In the genomic region with DNA sequence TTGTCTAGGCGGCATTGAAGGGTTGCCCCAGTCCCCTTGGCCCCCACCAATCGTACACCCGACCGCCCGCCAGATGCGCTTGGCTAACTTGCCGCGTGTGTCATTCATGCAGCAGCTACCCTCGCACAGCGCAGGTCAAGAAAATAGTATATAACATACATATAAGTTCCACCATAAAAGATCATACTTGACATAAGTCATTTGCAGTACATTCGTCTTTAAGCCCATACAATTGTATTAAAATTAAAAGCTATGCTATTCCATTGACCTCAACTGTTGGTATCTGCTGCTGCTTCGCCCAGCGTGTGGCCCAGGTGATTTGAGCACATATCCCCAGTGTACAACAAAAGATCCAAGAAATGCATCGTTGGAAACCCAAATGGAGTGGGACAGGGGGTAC, we compare ENCODE assay signal across 1 fruit fly cellular context.
TF ChIP-seq lines count a peak whose summit lies in the region.

No protein-coding gene starts in this region.

TF ChIP-seq in whole organism, embryonic, 481 proteins besides CTCF, POLR2A, EP300 and RAD21 (continued from another document and continues in another):
- TF ChIP-seq HLH54F (GFP tag; optimal IDR thresholded peaks at IDR 0.05; lab: Kevin White, UChicago) (no peak), pb (GFP tag; optimal IDR thresholded peaks at IDR 0.05; lab: Kevin White, UChicago) (peak; percentile 26), MTF-1 (GFP tag; optimal IDR thresholded peaks at IDR 0.05; lab: Kevin White, UChicago; ENCODE audit: borderline replicate concordance) (peak; percentile 60), lbe (GFP tag; optimal IDR thresholded peaks at IDR 0.05; lab: Kevin White, UChicago) (no peak), ara (GFP tag; IDR thresholded peaks at IDR 0.05; lab: Robert Waterston, UW) (peak; percentile 94), Atf6 (GFP tag; IDR thresholded peaks at IDR 0.05; lab: Robert Waterston, UW) (peak; percentile 49; the same call in 1 of the 2 replicates), CG18599 (GFP tag; optimal IDR thresholded peaks at IDR 0.05; lab: Kevin White, UChicago) (peak; percentile 47), CG12769 (tag; optimal IDR thresholded peaks at IDR 0.05; lab: Kevin White, UChicago) (peak; percentile 61), Sry-β (GFP tag; optimal IDR thresholded peaks at IDR 0.05; lab: Kevin White, UChicago) (peak; percentile 32), CG7745 (tag; optimal IDR thresholded peaks at IDR 0.05; lab: Kevin White, UChicago) (peak; percentile 34), prd (optimal IDR thresholded peaks at IDR 0.05; lab: Kevin White, UChicago) (no peak), prd (GFP tag; IDR thresholded peaks at IDR 0.05; lab: Robert Waterston, UW) (peak; percentile 89), CG2199 (GFP tag; IDR thresholded peaks at IDR 0.05; lab: Robert Waterston, UW) (peak; percentile 92), esg (GFP tag; conservative IDR thresholded peaks at IDR 0.05; lab: Robert Waterston, UW) (peak; percentile 71), Hsf (GFP tag; optimal IDR thresholded peaks at IDR 0.05; lab: Kevin White, UChicago) (peak; percentile 68), CG7357 (GFP tag; IDR thresholded peaks at IDR 0.05; lab: Robert Waterston, UW) (peak; percentile 72; the same call in 2 of the 3 replicates), mld (GFP tag; IDR thresholded peaks at IDR 0.05; lab: Robert Waterston, UW; ENCODE audit: partially characterized antibody) (no peak), Nf-YB (GFP tag; optimal IDR thresholded peaks at IDR 0.05; lab: Kevin White, UChicago) (peak; percentile 8), tgo (GFP tag; IDR thresholded peaks at IDR 0.05; lab: Robert Waterston, UW) (peak; percentile 66), CG2120 (GFP tag; optimal IDR thresholded peaks at IDR 0.05; lab: Kevin White, UChicago) (no peak), HLH4C (GFP tag; IDR thresholded peaks at IDR 0.05; lab: Robert Waterston, UW; ENCODE audit: partially characterized antibody) (no peak), dmrt11E (tag; optimal IDR thresholded peaks at IDR 0.05; lab: Kevin White, UChicago) (peak; percentile 81), CG11560 (tag; IDR thresholded peaks at IDR 0.05; lab: Robert Waterston, UW) (0 out of 3 replicates have a peak, but pooled peaks have one; percentile 46), CG17359 (tag; optimal IDR thresholded peaks at IDR 0.05; lab: Kevin White, UChicago) (peak; percentile 74), Bdp1 (GFP tag; optimal IDR thresholded peaks at IDR 0.05; lab: Kevin White, UChicago) (peak; percentile 47), seq (GFP tag; IDR thresholded peaks at IDR 0.05; lab: Robert Waterston, UW) (peak; percentile 63), CG9932 (GFP tag; IDR thresholded peaks at IDR 0.05; lab: Robert Waterston, UW) (no peak), CG11695 (GFP tag; IDR thresholded peaks at IDR 0.05; lab: Robert Waterston, UW) (peak; percentile 71), CG1233 (GFP tag; optimal IDR thresholded peaks at IDR 0.05; lab: Kevin White, UChicago) (peak; percentile 38), CG10267 (tag; optimal IDR thresholded peaks at IDR 0.05; lab: Kevin White, UChicago) (peak; percentile 68), wdn (GFP tag; IDR thresholded peaks at IDR 0.05; lab: Robert Waterston, UW) (0 out of 2 replicates have a peak, but pooled peaks have one; percentile 24), Nf-YC (tag; optimal IDR thresholded peaks at IDR 0.05; lab: Kevin White, UChicago) (no peak), CG11504 (tag; optimal IDR thresholded peaks at IDR 0.05; lab: Kevin White, UChicago) (peak; percentile 77), CG10274 (GFP tag; optimal IDR thresholded peaks at IDR 0.05; lab: Kevin White, UChicago) (no peak), CG3065 (GFP tag; optimal IDR thresholded peaks at IDR 0.05; lab: Kevin White, UChicago) (peak; percentile 7), CG17186 (GFP tag; optimal IDR thresholded peaks at IDR 0.05; lab: Kevin White, UChicago) (peak; percentile 72), kah (GFP tag; optimal IDR thresholded peaks at IDR 0.05; lab: Kevin White, UChicago) (no peak), chm (GFP tag; IDR thresholded peaks at IDR 0.05; lab: Robert Waterston, UW) (peak; percentile 88), mam (GFP tag; optimal IDR thresholded peaks at IDR 0.05; lab: Kevin White, UChicago) (peak; percentile 40), Sox102F (GFP tag; optimal IDR thresholded peaks at IDR 0.05; lab: Kevin White, UChicago) (peak; percentile 79), Asciz (GFP tag; optimal IDR thresholded peaks at IDR 0.05; lab: Kevin White, UChicago) (peak; percentile 68), slou (GFP tag; optimal IDR thresholded peaks at IDR 0.05; lab: Kevin White, UChicago) (no peak), Med (GFP tag; lab: Kevin White, UChicago) (peak; percentile 92), CG8359 (GFP tag; optimal IDR thresholded peaks at IDR 0.05; lab: Kevin White, UChicago; ENCODE audit: borderline replicate concordance) (peak; percentile 47), sc (optimal IDR thresholded peaks at IDR 0.05; lab: Kevin White, UChicago) (no peak), sc (GFP tag; optimal IDR thresholded peaks at IDR 0.05; lab: Kevin White, UChicago) (peak; percentile 70), Taf1 (GFP tag; IDR thresholded peaks at IDR 0.05; lab: Robert Waterston, UW) (0 out of 2 replicates have a peak, but pooled peaks have one; percentile 34), Fer3 (tag; optimal IDR thresholded peaks at IDR 0.05; lab: Kevin White, UChicago) (peak; percentile 12), dpn (GFP tag; optimal IDR thresholded peaks at IDR 0.05; lab: Kevin White, UChicago) (peak; percentile 58 to 64), jing (GFP tag; optimal IDR thresholded peaks at IDR 0.05; lab: Kevin White, UChicago) (peak; percentile 54), pum (GFP tag; optimal IDR thresholded peaks at IDR 0.05; lab: Kevin White, UChicago) (peak; percentile 68), dimm (GFP tag; IDR thresholded peaks at IDR 0.05; lab: Robert Waterston, UW) (peak; percentile 68), ttk (GFP tag; IDR thresholded peaks at IDR 0.05; lab: Robert Waterston, UW) (peak; percentile 85), NK7.1 (GFP tag; optimal IDR thresholded peaks at IDR 0.05; lab: Kevin White, UChicago) (no peak), oc (tag; optimal IDR thresholded peaks at IDR 0.05; lab: Kevin White, UChicago) (peak; percentile 74), CG9215 (GFP tag; IDR thresholded peaks at IDR 0.05; lab: Robert Waterston, UW) (no peak), CG10209 (GFP tag; optimal IDR thresholded peaks at IDR 0.05; lab: Kevin White, UChicago) (peak; percentile 68), CG8765 (GFP tag; IDR thresholded peaks at IDR 0.05; lab: Robert Waterston, UW) (peak; percentile 69; the same call in 1 of the 2 replicates), CG4854 (GFP tag; optimal IDR thresholded peaks at IDR 0.05; lab: Kevin White, UChicago) (peak; percentile 40), ERR (GFP tag; optimal IDR thresholded peaks at IDR 0.05; lab: Kevin White, UChicago) (no peak), Mrtf (GFP tag; IDR thresholded peaks at IDR 0.05; lab: Robert Waterston, UW) (peak; percentile 70; the same call in 2 of the 3 replicates), Ets97D (GFP tag; optimal IDR thresholded peaks at IDR 0.05; lab: Kevin White, UChicago) (peak; percentile 27), ssp (GFP tag; IDR thresholded peaks at IDR 0.05; lab: Robert Waterston, UW) (peak; percentile 52; the same call in 1 of the 2 replicates), Bteb2 (GFP tag; optimal IDR thresholded peaks at IDR 0.05; lab: Kevin White, UChicago) (no peak), Side (GFP tag; optimal IDR thresholded peaks at IDR 0.05; lab: Kevin White, UChicago) (peak; percentile 65), hth (optimal IDR thresholded peaks at IDR 0.05; lab: Kevin White, UChicago) (no peak), tap (tag; optimal IDR thresholded peaks at IDR 0.05; lab: Kevin White, UChicago) (peak; percentile 59), Poxn (GFP tag; IDR thresholded peaks at IDR 0.05; lab: Robert Waterston, UW) (no peak), PHDP (tag; optimal IDR thresholded peaks at IDR 0.05; lab: Kevin White, UChicago) (peak; percentile 62), Opbp (GFP tag; IDR thresholded peaks at IDR 0.05; lab: Robert Waterston, UW; ENCODE audit: partially characterized antibody) (no peak), CG10366 (GFP tag; IDR thresholded peaks at IDR 0.05; lab: Robert Waterston, UW) (peak; percentile 77), org-1 (GFP tag; optimal IDR thresholded peaks at IDR 0.05; lab: Kevin White, UChicago) (peak; percentile 67), hbn (GFP tag; IDR thresholded peaks at IDR 0.05; lab: Robert Waterston, UW; ENCODE audit: partially characterized antibody) (no peak), chif (GFP tag; optimal IDR thresholded peaks at IDR 0.05; lab: Kevin White, UChicago) (peak; percentile 66 to 78), hb (GFP tag; IDR thresholded peaks at IDR 0.05; lab: Robert Waterston, UW; ENCODE audit: partially characterized antibody) (no peak), CG10543 (GFP tag; optimal IDR thresholded peaks at IDR 0.05; lab: Kevin White, UChicago) (no peak), Kr (GFP tag; optimal IDR thresholded peaks at IDR 0.05; lab: Kevin White, UChicago) (no peak), CG5953 (GFP tag; IDR thresholded peaks at IDR 0.05; lab: Robert Waterston, UW) (peak; percentile 50; the same call in 1 of the 2 replicates), eve (GFP tag; optimal IDR thresholded peaks at IDR 0.05; lab: Kevin White, UChicago) (peak in 1 of 2 experiments; percentile 34), Oaz (GFP tag; IDR thresholded peaks at IDR 0.05; lab: Robert Waterston, UW) (no peak), tio (GFP tag; optimal IDR thresholded peaks at IDR 0.05; lab: Kevin White, UChicago) (peak; percentile 63), TFAM (GFP tag; optimal IDR thresholded peaks at IDR 0.05; lab: Kevin White, UChicago) (peak; percentile 58), tin (GFP tag; optimal IDR thresholded peaks at IDR 0.05; lab: Kevin White, UChicago) (peak; percentile 70), crol (GFP tag; IDR thresholded peaks at IDR 0.05; lab: Robert Waterston, UW) (peak; percentile 58), grn (GFP tag; optimal IDR thresholded peaks at IDR 0.05; lab: Kevin White, UChicago) (no peak), gt (GFP tag; IDR thresholded peaks at IDR 0.05; lab: Robert Waterston, UW) (peak; percentile 80), Dbx (GFP tag; IDR thresholded peaks at IDR 0.05; lab: Robert Waterston, UW) (peak; percentile 45; the same call in 2 of the 3 replicates), CG32772 (GFP tag; IDR thresholded peaks at IDR 0.05; lab: Robert Waterston, UW) (peak; percentile 78), Atf-2 (GFP tag; optimal IDR thresholded peaks at IDR 0.05; lab: Kevin White, UChicago) (peak; percentile 67), CG3407 (GFP tag; optimal IDR thresholded peaks at IDR 0.05; lab: Kevin White, UChicago) (peak; percentile 73), wor (GFP tag; IDR thresholded peaks at IDR 0.05; lab: Robert Waterston, UW) (peak; percentile 60), sug (tag; optimal IDR thresholded peaks at IDR 0.05; lab: Kevin White, UChicago) (no peak), CG10462 (GFP tag; optimal IDR thresholded peaks at IDR 0.05; lab: Kevin White, UChicago) (peak; percentile 32), ac (GFP tag; optimal IDR thresholded peaks at IDR 0.05; lab: Kevin White, UChicago) (no peak), Ets65A (GFP tag; lab: Kevin White, UChicago) (peak; percentile 96), Sry-δ (GFP tag; optimal IDR thresholded peaks at IDR 0.05; lab: Kevin White, UChicago) (peak; percentile 32), sd (tag; optimal IDR thresholded peaks at IDR 0.05; lab: Kevin White, UChicago) (no peak), CG16813 (GFP tag; IDR thresholded peaks at IDR 0.05; lab: Robert Waterston, UW; ENCODE audit: partially characterized antibody) (no peak), CG18619 (GFP tag; optimal IDR thresholded peaks at IDR 0.05; lab: Kevin White, UChicago) (peak; percentile 43), aop (GFP tag; IDR thresholded peaks at IDR 0.05; lab: Robert Waterston, UW) (0 out of 2 replicates have a peak, but pooled peaks have one; percentile 15), CG32532 (GFP tag; IDR thresholded peaks at IDR 0.05; lab: Robert Waterston, UW) (peak; percentile 71), trem (tag; optimal IDR thresholded peaks at IDR 0.05; lab: Kevin White, UChicago) (peak; percentile 48), BtbVII (GFP tag; optimal IDR thresholded peaks at IDR 0.05; lab: Kevin White, UChicago) (peak; percentile 13), usp (GFP tag; optimal IDR thresholded peaks at IDR 0.05; lab: Kevin White, UChicago) (no peak), exex (tag; optimal IDR thresholded peaks at IDR 0.05; lab: Kevin White, UChicago) (no peak), scrt (GFP tag; optimal IDR thresholded peaks at IDR 0.05; lab: Kevin White, UChicago) (no peak), HmgZ (tag; optimal IDR thresholded peaks at IDR 0.05; lab: Kevin White, UChicago) (no peak), CG11398 (GFP tag; optimal IDR thresholded peaks at IDR 0.05; lab: Kevin White, UChicago) (no peak), CG8388 (GFP tag; optimal IDR thresholded peaks at IDR 0.05; lab: Kevin White, UChicago) (peak; percentile 79), Rfx (GFP tag; IDR thresholded peaks at IDR 0.05; lab: Robert Waterston, UW) (peak; percentile 49; the same call in 1 of the 2 replicates), unpg (GFP tag; optimal IDR thresholded peaks at IDR 0.05; lab: Kevin White, UChicago) (peak; percentile 79), stc (GFP tag; IDR thresholded peaks at IDR 0.05; lab: Robert Waterston, UW) (peak; percentile 79), CG15696 (tag; optimal IDR thresholded peaks at IDR 0.05; lab: Kevin White, UChicago) (no peak), CG18262 (tag; optimal IDR thresholded peaks at IDR 0.05; lab: Kevin White, UChicago) (peak; percentile 88), disco-r (GFP tag; optimal IDR thresholded peaks at IDR 0.05; lab: Kevin White, UChicago) (peak; percentile 40), CG17385 (GFP tag; optimal IDR thresholded peaks at IDR 0.05; lab: Kevin White, UChicago) (peak; percentile 55), pnt (GFP tag; optimal IDR thresholded peaks at IDR 0.05; lab: Kevin White, UChicago) (peak; percentile 66), pfk (GFP tag; optimal IDR thresholded peaks at IDR 0.05; lab: Kevin White, UChicago) (no peak), CG12744 (GFP tag; optimal IDR thresholded peaks at IDR 0.05; lab: Kevin White, UChicago) (peak; percentile 30), CG33213 (GFP tag; optimal IDR thresholded peaks at IDR 0.05; lab: Kevin White, UChicago) (peak; percentile 47), ranshi (GFP tag; IDR thresholded peaks at IDR 0.05; lab: Robert Waterston, UW) (peak; percentile 86), CG31441 (GFP tag; IDR thresholded peaks at IDR 0.05; lab: Robert Waterston, UW) (peak; percentile 81), btn (GFP tag; optimal IDR thresholded peaks at IDR 0.05; lab: Kevin White, UChicago) (peak; percentile 56), vvl (GFP tag; IDR thresholded peaks at IDR 0.05; lab: Robert Waterston, UW) (peak; percentile 91), CG15269 (tag; optimal IDR thresholded peaks at IDR 0.05; lab: Kevin White, UChicago) (peak; percentile 14), CG1024 (GFP tag; IDR thresholded peaks at IDR 0.05; lab: Robert Waterston, UW) (peak; percentile 78)
